Fruit fly (Drosophila melanogaster) S2 (cell line): ENCODE measurements around the gene CG6790.

Source experiments
- CG8478 ChIP-seq: fragments of >200 bp; optimal IDR thresholded peaks from 2 replicates; lab custom pipeline; 2018
- CTCF ChIP-seq, 2 experiments: fragments of >200 bp; optimal IDR thresholded peaks; 2 replicates each; lab custom pipeline; 2018

DNA sequence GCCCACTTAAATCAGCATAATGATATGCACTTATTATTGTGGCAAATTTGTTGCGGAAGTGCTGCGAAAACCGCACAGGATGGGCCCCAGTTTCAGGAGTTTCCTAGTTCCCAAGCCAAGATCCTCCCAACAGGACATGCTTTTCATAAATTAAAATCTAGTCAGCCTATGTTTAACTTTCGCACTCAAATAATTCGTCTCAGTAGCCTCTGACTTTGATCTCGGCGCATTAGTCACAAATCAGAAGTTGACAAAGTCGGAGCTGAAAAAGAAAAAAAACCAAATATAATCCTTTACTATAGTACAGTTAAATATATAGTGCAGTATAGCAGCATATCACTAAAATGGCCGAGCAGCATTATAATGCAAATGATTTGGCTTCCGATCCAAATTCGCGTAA, 24.7 kb downstream of the CG6790 start, which contains the start of gene CG14708:
- no peak for TF ChIP-seq CTCF (optimal IDR thresholded peaks at IDR 0.05; lab: Kevin White, UChicago)
- no peak for TF ChIP-seq CG8478 (lab: Kevin White, UChicago)
